Worm (Caenorhabditis elegans): ENCODE data around the gene W03B1.5.

The W03B1.5 gene

DNA sequence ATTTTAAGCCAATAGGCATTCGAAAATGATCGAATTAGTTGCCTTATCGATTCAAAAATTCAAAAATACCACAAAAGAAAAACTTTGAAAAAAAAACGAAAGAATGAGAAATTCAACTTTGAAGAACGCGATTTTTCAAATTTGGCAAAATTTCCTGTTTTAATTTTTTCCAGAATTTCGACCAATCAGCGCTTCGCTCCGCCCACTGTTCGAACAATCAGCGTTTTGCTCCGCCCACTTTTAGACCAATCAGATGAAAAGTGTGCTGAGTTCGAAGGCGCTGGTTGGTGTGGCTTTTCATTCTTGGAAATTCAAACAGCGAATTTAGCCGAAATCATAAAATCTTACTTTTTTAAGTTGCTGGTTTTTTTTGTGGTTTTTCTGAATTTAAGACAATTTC, 49.3 kb downstream of the W03B1.5 start:
- no peak for TF ChIP-seq pat-9 (tag; optimal IDR thresholded peaks at IDR 0.05)
- peak; percentile 85 for TF ChIP-seq nfya-1 (tag; optimal IDR thresholded peaks at IDR 0.05)

DNA sequence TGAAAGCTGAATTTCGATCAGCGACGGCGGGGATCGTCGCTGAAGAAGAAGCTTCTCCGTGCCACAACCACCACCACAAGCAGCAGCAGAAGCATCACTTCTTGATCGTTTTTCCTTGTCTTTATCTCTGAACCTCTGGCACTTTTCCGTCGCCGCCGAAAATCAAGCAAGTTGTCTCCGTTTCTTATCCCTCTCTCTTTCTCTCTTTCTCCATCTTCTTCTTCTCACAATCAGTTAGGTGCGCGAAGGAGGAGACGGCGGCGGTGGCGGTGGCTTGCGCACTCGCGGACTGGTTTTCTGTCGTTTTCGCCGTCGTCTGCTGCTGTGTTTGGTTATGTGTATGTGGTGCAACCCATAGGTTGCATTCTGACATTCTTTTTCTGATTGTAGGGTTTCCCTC, 50.2 kb downstream of the W03B1.5 start:
- no peak for TF ChIP-seq pros-1 (tag; optimal IDR thresholded peaks at IDR 0.05)
- no peak for TF ChIP-seq unc-86 (tag; optimal IDR thresholded peaks at IDR 0.05)
- TF ChIP-seq pqm-1 (tag; optimal IDR thresholded peaks at IDR 0.05): no peak
- TF ChIP-seq Y22D7AL.16 (tag; optimal IDR thresholded peaks at IDR 0.05): no peak
- no peak for TF ChIP-seq npax-4 (tag; optimal IDR thresholded peaks at IDR 0.05)
- TF ChIP-seq nhr-11 (tag; optimal IDR thresholded peaks at IDR 0.05): no peak
- TF ChIP-seq unc-42 (tag; optimal IDR thresholded peaks at IDR 0.05): no peak
- no peak for TF ChIP-seq tbx-7 (tag; optimal IDR thresholded peaks at IDR 0.05)
- TF ChIP-seq sdc-2 (tag; optimal IDR thresholded peaks at IDR 0.05): peak; percentile 5
- TF ChIP-seq eyg-1 (tag; optimal IDR thresholded peaks at IDR 0.05): no peak
- no peak for TF ChIP-seq K09A11.1 (tag; optimal IDR thresholded peaks at IDR 0.05; ENCODE audit: insufficient read depth)
- TF ChIP-seq ceh-19 (GFP tag; optimal IDR thresholded peaks at IDR 0.05): no peak
- TF ChIP-seq hlh-30 (tag; optimal IDR thresholded peaks at IDR 0.05; ENCODE audit: insufficient read depth): no peak
- peak; percentile 54 for TF ChIP-seq rnt-1 (tag; optimal IDR thresholded peaks at IDR 0.05)
- no peak for TF ChIP-seq pag-3 (tag; optimal IDR thresholded peaks at IDR 0.05; ENCODE audit: borderline replicate concordance)
- TF ChIP-seq C38D4.7 (GFP tag; optimal IDR thresholded peaks at IDR 0.05): no peak
- no peak for TF ChIP-seq tbx-2 (tag; optimal IDR thresholded peaks at IDR 0.05)
- TF ChIP-seq ceh-6 (GFP tag; optimal IDR thresholded peaks at IDR 0.05): no peak
- peak; percentile 13 for TF ChIP-seq nfya-1 (tag; optimal IDR thresholded peaks at IDR 0.05)
- no peak for TF ChIP-seq pax-1 (tag; optimal IDR thresholded peaks at IDR 0.05)
- no peak for TF ChIP-seq K02D7.2 (tag; optimal IDR thresholded peaks at IDR 0.05)
- no peak for TF ChIP-seq mec-3 (tag; optimal IDR thresholded peaks at IDR 0.05; ENCODE audit: borderline replicate concordance)
- no peak for TF ChIP-seq ceh-24 (tag; optimal IDR thresholded peaks at IDR 0.05)
- TF ChIP-seq hlh-15 (tag; optimal IDR thresholded peaks at IDR 0.05): no peak
- peak; percentile 2 for TF ChIP-seq ceh-18 (tag; optimal IDR thresholded peaks at IDR 0.05)
- peak; percentile 28 for TF ChIP-seq elt-2 (tag; optimal IDR thresholded peaks at IDR 0.05)
- TF ChIP-seq lin-11 (tag; optimal IDR thresholded peaks at IDR 0.05): no peak
- TF ChIP-seq pha-2 (tag; optimal IDR thresholded peaks at IDR 0.05): no peak
- no peak for TF ChIP-seq ets-4 (tag; optimal IDR thresholded peaks at IDR 0.05)
- TF ChIP-seq ceh-31 (tag; optimal IDR thresholded peaks at IDR 0.05): peak; percentile 26
- peak; percentile 15 for TF ChIP-seq F13H6.1 (tag; optimal IDR thresholded peaks at IDR 0.05)
- TF ChIP-seq ceh-48 (tag; optimal IDR thresholded peaks at IDR 0.05): no peak
- no peak for TF ChIP-seq dve-1 (tag; optimal IDR thresholded peaks at IDR 0.05)
- no peak for TF ChIP-seq odd-2 (tag; optimal IDR thresholded peaks at IDR 0.05)
- TF ChIP-seq fax-1 (tag; optimal IDR thresholded peaks at IDR 0.05): no peak
- TF ChIP-seq unc-55 (GFP tag; optimal IDR thresholded peaks at IDR 0.05): peak; percentile 37
- TF ChIP-seq sox-4 (tag; optimal IDR thresholded peaks at IDR 0.05): no peak
- TF ChIP-seq elt-4 (tag; optimal IDR thresholded peaks at IDR 0.05): no peak
- no peak for TF ChIP-seq ztf-16 (tag; optimal IDR thresholded peaks at IDR 0.05)
- TF ChIP-seq nhr-232 (tag; optimal IDR thresholded peaks at IDR 0.05): no peak
- no peak for TF ChIP-seq lim-6 (tag; optimal IDR thresholded peaks at IDR 0.05)
- TF ChIP-seq ceh-34 (tag; optimal IDR thresholded peaks at IDR 0.05): no peak
- TF ChIP-seq ceh-2 (tag; optimal IDR thresholded peaks at IDR 0.05): no peak
- TF ChIP-seq ceh-14 (tag; optimal IDR thresholded peaks at IDR 0.05): no peak
- TF ChIP-seq ref-2 (tag; optimal IDR thresholded peaks at IDR 0.05): no peak
- TF ChIP-seq che-1 (tag; optimal IDR thresholded peaks at IDR 0.05): peak; percentile 19
- TF ChIP-seq fkh-6 (tag; optimal IDR thresholded peaks at IDR 0.05): no peak
- TF ChIP-seq ceh-45 (GFP tag; IDR thresholded peaks at IDR 0.05): no peak
- TF ChIP-seq ahr-1 (tag; optimal IDR thresholded peaks at IDR 0.05): no peak
- no peak for TF ChIP-seq hlh-6 (tag; optimal IDR thresholded peaks at IDR 0.05)

Measured in whole organism, late embryonic.